Worm (Caenorhabditis elegans) whole organism, young adult: Measurements from ENCODE around the gene wht-3.

Experiments
- B0261.1 ChIP-seq: sonication (generic microtip); optimal IDR thresholded peaks from 2 replicates; lab custom pipeline; 2016; ENCODE audit warnings: mild to moderate bottlenecking, missing genetic modification characterization, moderate library complexity, missing compliant biosample characterization
- F10E7.11 ChIP-seq: sonication (generic microtip); optimal IDR thresholded peaks from 2 replicates; lab custom pipeline; 2017; ENCODE audit warnings: mild to moderate bottlenecking, missing genetic modification characterization, moderate library complexity, missing compliant biosample characterization
- F33H1.4 ChIP-seq: fragments of 200-800 bp; sonication (Bioruptor generic); IDR thresholded peaks from 2 replicates; pipeline ENCODE4 v1.3.6; 2022; ENCODE audit warnings: missing genetic modification reagents, missing genetic modification characterization, missing compliant biosample characterization
- F49E8.2 ChIP-seq: sonication (generic microtip); optimal IDR thresholded peaks from 3 replicates; lab custom pipeline; 2017; ENCODE audit warnings: missing genetic modification characterization, mild to moderate bottlenecking, missing compliant biosample characterization, antibody characterized with exemption, moderate library complexity; ENCODE audit not compliant: insufficient read depth
- F52B5.7 ChIP-seq: sonication (generic microtip); optimal IDR thresholded peaks from 2 replicates; lab custom pipeline; 2016; ENCODE audit warnings: mild to moderate bottlenecking, missing genetic modification characterization, missing compliant biosample characterization
- F55B11.4 ChIP-seq: sonication (generic microtip); optimal IDR thresholded peaks from 2 replicates; lab custom pipeline; 2016; ENCODE audit warnings: missing compliant biosample characterization, missing genetic modification characterization, borderline replicate concordance; ENCODE audit not compliant: insufficient read depth
- F57A8.1 ChIP-seq: fragments of 200-800 bp; sonication (Bioruptor generic); optimal IDR thresholded peaks from 2 replicates; lab custom pipeline; 2018; ENCODE audit warnings: mild to moderate bottlenecking, missing genetic modification characterization, moderate library complexity, missing compliant biosample characterization
- K12H6.12 ChIP-seq: fragments of 200-800 bp; sonication (Bioruptor generic); optimal IDR thresholded peaks from 2 replicates; lab custom pipeline; 2018; ENCODE audit warnings: mild to moderate bottlenecking, missing genetic modification characterization, missing compliant biosample characterization
- Y53G8AR.9 ChIP-seq: fragments of 200-800 bp; sonication (Bioruptor generic); conservative IDR thresholded peaks from 2 replicates; pipeline ENCODE4 v1.3.6; 2022; ENCODE audit warnings: missing genetic modification reagents, missing genetic modification characterization, missing compliant biosample characterization
- ZK185.1 ChIP-seq: sonication (generic microtip); optimal IDR thresholded peaks from 2 replicates; lab custom pipeline; 2016; ENCODE audit warnings: mild to moderate bottlenecking, missing genetic modification characterization, missing compliant biosample characterization; ENCODE audit not compliant: poor library complexity, severe bottlenecking
- attf-5 ChIP-seq: fragments of 200-800 bp; sonication (Bioruptor generic); optimal IDR thresholded peaks from 2 replicates; lab custom pipeline; 2018; ENCODE audit warnings: mild to moderate bottlenecking, missing genetic modification characterization, missing compliant biosample characterization
- bed-2 ChIP-seq: fragments of 200-800 bp; sonication (Bioruptor generic); IDR thresholded peaks from 2 replicates; pipeline ENCODE4 v1.3.6; 2022; ENCODE audit warnings: missing genetic modification reagents, missing genetic modification characterization, missing compliant biosample characterization
- cebp-1 ChIP-seq, 2 experiments: fragments of 200-800 bp in 1 of 2; sonication (Bioruptor generic) in 1 of 2; sonication (generic microtip) in 1 of 2; IDR thresholded peaks in 1 of 2; optimal IDR thresholded peaks in 1 of 2; 2 replicates each; pipeline versions ENCODE4 v1.3.6 to Lab custom; 2017 to 2022; ENCODE audit warnings: missing compliant biosample characterization in 2 of 2, missing genetic modification characterization in 2 of 2, mild to moderate bottlenecking in 1 of 2, missing genetic modification reagents in 1 of 2, moderate library complexity in 1 of 2
- dpff-1 ChIP-seq: sonication (generic microtip); optimal IDR thresholded peaks from 2 replicates; lab custom pipeline; 2017; ENCODE audit warnings: mild to moderate bottlenecking, missing genetic modification characterization, missing compliant biosample characterization
- egrh-3 ChIP-seq: fragments of 200-800 bp; sonication (Bioruptor generic); IDR thresholded peaks from 2 replicates; pipeline ENCODE4 v1.3.6; 2022; ENCODE audit warnings: missing genetic modification reagents, missing genetic modification characterization, missing compliant biosample characterization
- ekl-4 ChIP-seq: fragments of 200-800 bp; sonication (Bioruptor generic); IDR thresholded peaks from 2 replicates; pipeline ENCODE4 v1.3.6; 2022; ENCODE audit warnings: missing genetic modification reagents, missing genetic modification characterization, missing compliant biosample characterization
- fkh-3 ChIP-seq: sonication (generic microtip); optimal IDR thresholded peaks from 2 replicates; lab custom pipeline; 2016; ENCODE audit warnings: mild to moderate bottlenecking, missing genetic modification characterization, missing compliant biosample characterization
- gei-17 ChIP-seq: fragments of 200-800 bp; sonication (Bioruptor generic); optimal IDR thresholded peaks from 2 replicates; lab custom pipeline; 2018; ENCODE audit warnings: mild to moderate bottlenecking, missing genetic modification characterization, missing compliant biosample characterization
- hlh-26 ChIP-seq: fragments of 200-800 bp; sonication (Bioruptor generic); conservative IDR thresholded peaks from 2 replicates; pipeline ENCODE4 v1.3.6; 2022; ENCODE audit warnings: missing genetic modification reagents, missing genetic modification characterization, missing compliant biosample characterization
- hmg-1.2 ChIP-seq: fragments of 200-800 bp; sonication (Bioruptor generic); IDR thresholded peaks from 2 replicates; pipeline ENCODE4 v1.3.6; 2022; ENCODE audit warnings: missing genetic modification reagents, missing genetic modification characterization, missing compliant biosample characterization
- hsf-1 ChIP-seq: fragments of 200-800 bp; sonication (Bioruptor generic); IDR thresholded peaks from 2 replicates; pipeline ENCODE4 v1.3.6; 2022; ENCODE audit warnings: missing genetic modification reagents, missing genetic modification characterization, missing compliant biosample characterization
- let-526 ChIP-seq: fragments of 200-800 bp; sonication (Bioruptor generic); IDR thresholded peaks from 2 replicates; pipeline ENCODE4 v1.3.6; 2022; ENCODE audit warnings: missing genetic modification reagents, missing genetic modification characterization, missing compliant biosample characterization
- let-607 ChIP-seq, 2 experiments: fragments of 200-800 bp in 1 of 2; sonication (Bioruptor generic) in 1 of 2; sonication (generic microtip) in 1 of 2; optimal IDR thresholded peaks; 2 replicates each; lab custom pipeline; 2016 to 2018; ENCODE audit warnings: mild to moderate bottlenecking in 2 of 2, missing compliant biosample characterization in 2 of 2, missing genetic modification characterization in 2 of 2, moderate library complexity in 2 of 2, missing genotype in 1 of 2
- lin-26 ChIP-seq: fragments of 200-800 bp; sonication (Bioruptor generic); IDR thresholded peaks from 2 replicates; pipeline ENCODE4 v1.3.6; 2022; ENCODE audit warnings: missing genetic modification reagents, missing genetic modification characterization, missing compliant biosample characterization
- lin-35 ChIP-seq, 3 experiments: fragments of 150-350 bp in 2 of 3; sonication (generic microtip) in 1 of 3; optimal IDR thresholded peaks; 2 replicates each; lab custom pipeline; 2014 to 2018; ENCODE audit warnings: missing biosample characterization in 3 of 3, missing genetic modification characterization in 3 of 3, missing genetic modification reagents in 3 of 3
- lin-40 ChIP-seq: sonication (generic microtip); optimal IDR thresholded peaks from 2 replicates; lab custom pipeline; 2016; ENCODE audit warnings: missing genetic modification characterization, mild to moderate bottlenecking, missing compliant biosample characterization, missing genotype, missing genetic modification reagents
- lir-1 ChIP-seq: fragments of 200-800 bp; sonication (Bioruptor generic); conservative IDR thresholded peaks from 2 replicates; pipeline ENCODE4 v1.3.6; 2022; ENCODE audit warnings: missing genetic modification reagents, missing genetic modification characterization, missing compliant biosample characterization
- lsl-1 ChIP-seq: fragments of 200-800 bp; sonication (Bioruptor generic); optimal IDR thresholded peaks from 2 replicates; lab custom pipeline; 2018; ENCODE audit warnings: mild to moderate bottlenecking, missing genetic modification characterization, moderate library complexity, missing compliant biosample characterization
- madf-8 ChIP-seq: fragments of 200-800 bp; sonication (Bioruptor generic); conservative IDR thresholded peaks from 2 replicates; pipeline ENCODE4 v1.3.6; 2022; ENCODE audit warnings: missing genetic modification reagents, missing genetic modification characterization, missing compliant biosample characterization
- mcd-1 ChIP-seq: fragments of 200-800 bp; sonication (Bioruptor generic); IDR thresholded peaks from 2 replicates; pipeline ENCODE4 v1.3.6; 2022; ENCODE audit warnings: missing genetic modification reagents, missing genetic modification characterization, missing compliant biosample characterization
- mes-4 ChIP-seq: sonication (generic microtip); optimal IDR thresholded peaks from 2 replicates; lab custom pipeline; 2016; ENCODE audit warnings: missing genotype, missing genetic modification characterization, missing compliant biosample characterization
- mxl-1 ChIP-seq: sonication (generic microtip); optimal IDR thresholded peaks from 2 replicates; lab custom pipeline; 2016; ENCODE audit warnings: missing genetic modification characterization, missing compliant biosample characterization
- nfya-1 ChIP-seq: sonication (generic microtip); optimal IDR thresholded peaks from 2 replicates; lab custom pipeline; 2017; ENCODE audit warnings: antibody characterized with exemption, missing compliant biosample characterization, missing genetic modification characterization, borderline replicate concordance; ENCODE audit not compliant: insufficient read depth
- nfyb-1 ChIP-seq: fragments of 200-800 bp; sonication (Bioruptor generic); IDR thresholded peaks from 2 replicates; pipeline ENCODE4 v1.3.6; 2022; ENCODE audit warnings: missing genetic modification reagents, missing genetic modification characterization, missing compliant biosample characterization
- pbrm-1 ChIP-seq: fragments of 200-800 bp; sonication (Bioruptor generic); IDR thresholded peaks from 2 replicates; pipeline ENCODE4 v1.3.6; 2022; ENCODE audit warnings: missing genetic modification reagents, missing genetic modification characterization, missing compliant biosample characterization
- rpc-1 ChIP-seq, 2 experiments: fragments of 150-350 bp in 1 of 2; sonication (generic microtip) in 1 of 2; optimal IDR thresholded peaks; 2 replicates each; lab custom pipeline; 2014 to 2018; ENCODE audit warnings: missing biosample characterization in 1 of 2, missing genetic modification characterization in 1 of 2, missing genetic modification reagents in 1 of 2, missing genotype in 1 of 2
- sdz-38 ChIP-seq: sonication (generic microtip); optimal IDR thresholded peaks from 2 replicates; lab custom pipeline; 2016; ENCODE audit warnings: missing genotype, missing genetic modification characterization, missing compliant biosample characterization
- sea-2 ChIP-seq: fragments of 200-800 bp; sonication (Bioruptor generic); IDR thresholded peaks from 2 replicates; pipeline ENCODE4 v1.3.6; 2022; ENCODE audit warnings: missing genetic modification characterization, missing compliant biosample characterization
- somi-1 ChIP-seq: fragments of 200-800 bp; sonication (Bioruptor generic); optimal IDR thresholded peaks from 2 replicates; lab custom pipeline; 2018; ENCODE audit warnings: mild to moderate bottlenecking, missing genetic modification characterization, missing compliant biosample characterization
- tbp1 ChIP-seq: fragments of 200-800 bp; sonication (Bioruptor generic); optimal IDR thresholded peaks from 2 replicates; lab custom pipeline; 2018; ENCODE audit warnings: mild to moderate bottlenecking, missing genetic modification characterization, missing compliant biosample characterization
- unc-130 ChIP-seq: sonication (generic microtip); optimal IDR thresholded peaks from 2 replicates; lab custom pipeline; 2016; ENCODE audit warnings: missing genetic modification reagents, missing genetic modification characterization, missing compliant biosample characterization
- zfh-2 ChIP-seq: fragments of 200-800 bp; sonication (Bioruptor generic); conservative IDR thresholded peaks from 2 replicates; pipeline ENCODE4 v1.3.6; 2022; ENCODE audit warnings: missing genetic modification reagents, missing genetic modification characterization, missing compliant biosample characterization
- zim-3 ChIP-seq: sonication (generic microtip); optimal IDR thresholded peaks from 2 replicates; lab custom pipeline; 2017; ENCODE audit warnings: mild to moderate bottlenecking, missing genetic modification characterization, moderate library complexity, missing compliant biosample characterization
- ztf-26 ChIP-seq: sonication (generic microtip); optimal IDR thresholded peaks from 2 replicates; lab custom pipeline; 2017; ENCODE audit warnings: missing genetic modification characterization, missing compliant biosample characterization
- ztf-28 ChIP-seq: fragments of 200-800 bp; sonication (Bioruptor generic); IDR thresholded peaks from 2 replicates; pipeline ENCODE4 v1.3.6; 2022; ENCODE audit warnings: missing genetic modification reagents, missing genetic modification characterization, missing compliant biosample characterization

The wht-3 gene

DNA sequence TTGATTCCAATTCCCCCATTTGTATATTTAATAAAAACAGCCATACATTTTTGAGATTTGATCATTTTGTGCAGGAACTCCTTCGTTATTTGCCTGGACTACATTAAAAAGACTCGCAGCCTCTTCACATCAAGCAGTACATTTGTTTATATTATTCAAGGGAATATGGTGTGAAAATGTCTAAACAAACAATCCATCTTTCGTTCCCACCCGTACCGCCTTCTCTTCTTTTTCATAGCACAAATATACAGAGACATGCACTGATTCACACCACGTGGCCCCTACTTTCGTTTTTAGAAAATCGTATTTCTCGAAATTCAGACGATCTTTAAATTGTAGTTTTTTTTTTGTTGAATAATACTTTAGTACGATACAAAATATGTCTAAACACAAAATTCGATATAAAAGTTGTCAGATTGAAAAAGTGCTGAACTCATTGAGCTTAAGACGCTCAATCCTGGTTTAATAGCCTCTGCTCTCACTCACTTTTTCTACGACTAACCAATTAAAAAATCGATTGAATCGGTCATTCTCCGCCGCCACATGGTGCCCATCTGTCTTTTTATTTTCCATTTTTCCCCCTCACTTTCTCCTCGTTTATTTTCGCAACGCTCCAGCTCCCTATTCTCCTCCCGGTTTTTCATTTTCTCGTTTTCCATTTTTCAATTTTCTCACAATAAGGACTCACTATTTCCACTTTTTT, 44.1 kb upstream of the wht-3 start (continued):
- TF ChIP-seq zim-3 (peak; percentile 74), F52B5.7 (tag; lab: Kevin White, UChicago) (peak; percentile 46), mcd-1 (GFP tag; lab: Robert Waterston, UW) (0 out of 2 replicates have a peak, but pooled peaks have one; percentile 19), unc-130 (GFP tag; lab: Kevin White, UChicago) (no peak), ZK185.1 (tag; lab: Kevin White, UChicago) (peak; percentile 72), hsf-1 (GFP tag; lab: Robert Waterston, UW) (peak; percentile 30; the same call in 1 of the 2 replicates), rpc-1 (optimal IDR thresholded peaks at IDR 0.05; lab: Kevin White, UChicago) (no peak), rpc-1 (tag; optimal IDR thresholded peaks at IDR 0.05; lab: Kevin White, UChicago) (no peak), F57A8.1 (GFP tag; lab: Kevin White, UChicago) (no peak), dpff-1 (peak; percentile 96), F55B11.4 (tag; lab: Kevin White, UChicago) (no peak), F33H1.4 (0 out of 2 replicates have a peak, but pooled peaks have one; percentile 11), zfh-2 (GFP tag; lab: Robert Waterston, UW) (no peak), sdz-38 (tag; lab: Kevin White, UChicago) (no peak), fkh-3 (tag; lab: Kevin White, UChicago) (peak; percentile 80), hlh-26 (GFP tag; lab: Robert Waterston, UW) (no peak), nfya-1 (no peak), ztf-28 (GFP tag; lab: Robert Waterston, UW) (no peak), let-607 (tag; optimal IDR thresholded peaks at IDR 0.05; lab: Kevin White, UChicago) (peak; percentile 67 to 89), K12H6.12 (tag; lab: Kevin White, UChicago) (peak; percentile 39), ekl-4 (GFP tag; lab: Robert Waterston, UW) (peak; percentile 83), cebp-1 (GFP tag; IDR thresholded peaks at IDR 0.05; lab: Robert Waterston, UW) (no peak), cebp-1 (tag; optimal IDR thresholded peaks at IDR 0.05; lab: Kevin White, UChicago) (peak; percentile 62), sea-2 (GFP tag; lab: Robert Waterston, UW) (no peak), lin-35 (GFP tag; optimal IDR thresholded peaks at IDR 0.05; lab: Kevin White, UChicago) (peak in 1 of 3 experiments; percentile 62), ztf-26 (tag; lab: Kevin White, UChicago) (peak; percentile 56), madf-8 (GFP tag; lab: Robert Waterston, UW) (no peak), egrh-3 (GFP tag; lab: Robert Waterston, UW) (no peak), lin-40 (peak; percentile 57), nfyb-1 (peak; percentile 91), pbrm-1 (GFP tag; lab: Robert Waterston, UW) (peak; percentile 55; the same call in 1 of the 2 replicates), F49E8.2 (tag; lab: Kevin White, UChicago) (no peak), bed-2 (GFP tag; lab: Robert Waterston, UW) (no peak), let-526 (0 out of 2 replicates have a peak, but pooled peaks have one; percentile 49), somi-1 (GFP tag; lab: Kevin White, UChicago) (no peak), tbp1 (GFP tag; lab: Kevin White, UChicago) (peak; percentile 41), F10E7.11 (tag; lab: Kevin White, UChicago) (peak; percentile 63), lin-26 (GFP tag; lab: Robert Waterston, UW) (peak; percentile 41; the same call in 1 of the 2 replicates), gei-17 (GFP tag; lab: Kevin White, UChicago) (peak; percentile 73), mes-4 (no peak), lsl-1 (GFP tag; lab: Kevin White, UChicago) (no peak), Y53G8AR.9 (GFP tag; lab: Robert Waterston, UW) (peak; percentile 94), hmg-1.2 (GFP tag; lab: Robert Waterston, UW) (peak; percentile 36; the same call in 1 of the 2 replicates), mxl-1 (tag; lab: Kevin White, UChicago) (peak; percentile 11), B0261.1 (tag; lab: Kevin White, UChicago) (peak; percentile 14), attf-5 (GFP tag; lab: Kevin White, UChicago) (peak; percentile 24), lir-1 (GFP tag; lab: Robert Waterston, UW) (no peak)
